Worm (Caenorhabditis elegans) whole organism, L3 larva: Measurements from ENCODE around the gene F14F7.5.

ENCODE experiments used
- elt-3 ChIP-seq, 3 experiments: fragments of 150-350 bp in 1 of 3; sonication (generic microtip) in 2 of 3; optimal IDR thresholded peaks; 2 replicates in 2 of 3; 4 replicates in 1 of 3; lab custom pipeline; 2014 to 2017; ENCODE audit warnings: missing biosample characterization in 3 of 3, missing genetic modification characterization in 3 of 3
- ztf-4 ChIP-seq: fragments of 150-350 bp; optimal IDR thresholded peaks from 2 replicates; lab custom pipeline; 2014; ENCODE audit warnings: missing biosample characterization, missing genetic modification characterization

ce11 chrIII:13029608-13030007 is 2.2 kb upstream of the F14F7.5 start, which contains the start of gene F14F7.4:
- TF ChIP-seq ztf-4 (tag; lab: Kevin White, UChicago) (no peak), elt-3 (tag; optimal IDR thresholded peaks at IDR 0.05; lab: Kevin White, UChicago) (no peak)
